Worm (Caenorhabditis elegans) whole organism, L4/young adult: ENCODE data around the gene shpk-1.

ENCODE experiments used
- W03F9.2 ChIP-seq: fragments of 150-350 bp; optimal IDR thresholded peaks from 2 replicates; lab custom pipeline; 2014; ENCODE audit warnings: missing biosample characterization, missing genetic modification characterization
- dao-5 ChIP-seq: sonication (generic microtip); optimal IDR thresholded peaks from 2 replicates; lab custom pipeline; 2016; ENCODE audit warnings: missing genotype, missing genetic modification characterization, moderate library complexity, missing compliant biosample characterization
- him-1 ChIP-seq: sonication (generic microtip); optimal IDR thresholded peaks from 2 replicates; lab custom pipeline; 2016; ENCODE audit warnings: missing genotype, missing genetic modification reagents, missing genetic modification characterization, missing compliant biosample characterization

DNA sequence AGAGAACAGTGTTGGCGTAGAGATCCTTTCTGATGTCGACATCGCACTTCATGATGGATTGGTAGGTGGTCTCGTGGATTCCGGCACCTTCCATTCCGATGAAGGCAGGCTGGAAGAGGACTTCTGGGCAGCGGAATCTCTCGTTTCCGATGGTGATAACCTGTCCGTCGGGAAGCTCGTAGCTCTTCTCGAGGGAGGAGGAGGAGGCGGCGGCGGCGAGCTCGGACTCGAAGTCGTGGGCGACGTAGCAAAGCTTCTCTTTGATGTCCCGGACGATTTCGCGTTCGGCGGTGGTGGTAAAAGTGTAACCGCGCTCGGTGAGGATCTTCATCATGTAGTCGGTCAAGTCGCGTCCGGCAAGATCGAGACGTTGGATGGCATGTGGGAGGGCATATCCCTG, 3.0 kb upstream of the shpk-1 start:
- no peak for TF ChIP-seq him-1 (tag; lab: Kevin White, UChicago)
- no peak for TF ChIP-seq W03F9.2 (tag; lab: Kevin White, UChicago)
- TF ChIP-seq dao-5 (tag; lab: Kevin White, UChicago): no peak
